Worm (Caenorhabditis elegans) whole organism, L4 larva: Measurements from ENCODE around the gene lin-15B.

ENCODE experiments used
- aly-2 ChIP-seq: sonication (generic microtip); optimal IDR thresholded peaks from 2 replicates; lab custom pipeline; 2018; ENCODE audit warnings: missing biosample characterization, missing genetic modification characterization
- hlh-30 ChIP-seq: sonication (generic microtip); optimal IDR thresholded peaks from 2 replicates; lab custom pipeline; 2017; ENCODE audit warnings: antibody characterized with exemption, mild to moderate bottlenecking, missing genetic modification characterization, missing compliant biosample characterization; ENCODE audit not compliant: insufficient read depth
- lin-39 ChIP-seq: fragments of 150-350 bp; optimal IDR thresholded peaks from 2 replicates; lab custom pipeline; 2014; ENCODE audit warnings: missing biosample characterization, missing genetic modification reagents, missing genetic modification characterization
- mdt-29 ChIP-seq: fragments of 200-800 bp; sonication (Bioruptor generic); IDR thresholded peaks from 2 replicates; pipeline ENCODE4 v1.3.6; 2022; ENCODE audit warnings: missing genetic modification reagents, missing genetic modification characterization, missing compliant biosample characterization
- pha-4 ChIP-seq, 2 experiments: fragments of 150-350 bp in 1 of 2; fragments of 200-800 bp in 1 of 2; sonication (Bioruptor generic) in 1 of 2; IDR thresholded peaks in 1 of 2; optimal IDR thresholded peaks in 1 of 2; 2 replicates each; pipeline versions ENCODE4 v1.3.6 to Lab custom; 2014 to 2022; ENCODE audit warnings: missing genetic modification characterization in 2 of 2, missing genetic modification reagents in 2 of 2, missing biosample characterization in 1 of 2, missing compliant biosample characterization in 1 of 2

- TF ChIP-seq lin-39 (tag; lab: Kevin White, UChicago) (no peak), aly-2 (tag; lab: Kevin White, UChicago) (no peak), pha-4 (GFP tag; IDR thresholded peaks at IDR 0.05; lab: Robert Waterston, UW) (no peak), pha-4 (tag; optimal IDR thresholded peaks at IDR 0.05; lab: Kevin White, UChicago) (no peak), hlh-30 (tag; lab: Kevin White, UChicago) (peak; percentile 89), mdt-29 (GFP tag; lab: Robert Waterston, UW) (no peak)
Observed at ce11 chrX:15724994-15725393, 929 bp upstream of the lin-15B start.
